Worm (Caenorhabditis elegans) whole organism, midembryonic: ENCODE measurements around the gene Y97E10B.1.

Experiments
- cog-1 ChIP-seq: sonication (generic microtip); optimal IDR thresholded peaks from 2 replicates; lab custom pipeline; 2016; ENCODE audit warnings: missing genetic modification characterization, missing compliant biosample characterization
- flt-1 ChIP-seq: fragments of 200-800 bp; sonication (Bioruptor generic); IDR thresholded peaks from 2 replicates; pipeline ENCODE4 v1.3.6; 2022; ENCODE audit warnings: missing genetic modification characterization, missing compliant biosample characterization
- ref-1 ChIP-seq: fragments of 200-800 bp; sonication (Bioruptor generic); conservative IDR thresholded peaks from 2 replicates; pipeline ENCODE4 v1.3.6; 2022; ENCODE audit warnings: missing genetic modification reagents, missing genetic modification characterization, missing compliant biosample characterization
- ztf-29 ChIP-seq: fragments of 200-800 bp; sonication (Bioruptor generic); IDR thresholded peaks from 2 replicates; pipeline ENCODE4 v1.3.6; 2022; ENCODE audit warnings: missing genetic modification reagents, missing genetic modification characterization, missing compliant biosample characterization

- no peak for TF ChIP-seq ztf-29 (GFP tag; lab: Robert Waterston, UW)
- no peak for TF ChIP-seq cog-1
- no peak for TF ChIP-seq ref-1
- no peak for TF ChIP-seq flt-1 (GFP tag; lab: Robert Waterston, UW)
Measured at ce11 chrV:7977701-7978461, 34.2 kb downstream of the Y97E10B.1 start, which contains the start of gene let-413.
